Worm (Caenorhabditis elegans) whole organism, L2 larva: ENCODE measurements around the gene pxmp-4.

Experiments used
- F13H6.1 ChIP-seq: sonication (generic microtip); optimal IDR thresholded peaks from 2 replicates; lab custom pipeline; 2016; ENCODE audit warnings: missing genetic modification characterization, missing compliant biosample characterization
- R02D3.7 ChIP-seq: fragments of 150-350 bp; optimal IDR thresholded peaks from 2 replicates; lab custom pipeline; 2014; ENCODE audit warnings: missing biosample characterization, missing genetic modification characterization
- Y55F3AM.14 ChIP-seq: fragments of 200-800 bp; sonication (Bioruptor generic); optimal IDR thresholded peaks from 2 replicates; lab custom pipeline; 2018; ENCODE audit warnings: mild to moderate bottlenecking, missing genetic modification characterization, missing compliant biosample characterization
- aly-2 ChIP-seq: fragments of 150-350 bp; optimal IDR thresholded peaks from 2 replicates; lab custom pipeline; 2014; ENCODE audit warnings: missing biosample characterization, missing genetic modification characterization
- ama-1 ChIP-seq: fragments of 150-350 bp; optimal IDR thresholded peaks from 2 replicates; lab custom pipeline; 2018; ENCODE audit warnings: inconsistent platforms
- elt-1 ChIP-seq: fragments of 150-350 bp; optimal IDR thresholded peaks from 2 replicates; lab custom pipeline; 2014; ENCODE audit warnings: missing biosample characterization, missing genetic modification characterization
- fos-1 ChIP-seq: fragments of 150-350 bp; optimal IDR thresholded peaks from 2 replicates; lab custom pipeline; 2014; ENCODE audit warnings: missing biosample characterization, missing genetic modification characterization
- mdl-1 ChIP-seq, 2 experiments: fragments of 150-350 bp in 1 of 2; sonication (generic microtip) in 1 of 2; optimal IDR thresholded peaks; 2 replicates each; lab custom pipeline; 2017; ENCODE audit warnings: missing biosample characterization in 2 of 2, missing genetic modification characterization in 2 of 2
- nhr-23 ChIP-seq: fragments of 150-350 bp; optimal IDR thresholded peaks from 2 replicates; lab custom pipeline; 2014; ENCODE audit warnings: missing biosample characterization, missing genetic modification reagents, missing genetic modification characterization
- nhr-237 ChIP-seq: fragments of 150-350 bp; optimal IDR thresholded peaks from 2 replicates; lab custom pipeline; 2014; ENCODE audit warnings: missing biosample characterization, missing genetic modification characterization
- skn-1 ChIP-seq: sonication (generic microtip); optimal IDR thresholded peaks from 2 replicates; lab custom pipeline; 2017; ENCODE audit warnings: missing biosample characterization, missing genetic modification characterization
- ztf-4 ChIP-seq: fragments of 150-350 bp; optimal IDR thresholded peaks from 2 replicates; lab custom pipeline; 2014; ENCODE audit warnings: missing biosample characterization, missing genetic modification characterization

ce11 chrIV:378838-379237 lies 41.9 kb upstream of the pxmp-4 start:
- TF ChIP-seq R02D3.7 (no peak), nhr-23 (tag; lab: Kevin White, UChicago) (no peak), aly-2 (tag; lab: Kevin White, UChicago) (no peak), nhr-237 (tag; lab: Kevin White, UChicago) (no peak), elt-1 (tag; lab: Kevin White, UChicago) (no peak), mdl-1 (tag; optimal IDR thresholded peaks at IDR 0.05; lab: Kevin White, UChicago) (no peak), skn-1 (tag; lab: Kevin White, UChicago) (no peak), Y55F3AM.14 (no peak), ztf-4 (tag; lab: Kevin White, UChicago) (no peak), F13H6.1 (no peak), fos-1 (tag; lab: Kevin White, UChicago) (no peak), ama-1 (lab: Kevin White, UChicago) (no peak)
